ENCODE assay signal across 4 fruit fly cellular contexts in genomic region chrX:9899535-9900179, dm6.
TF ChIP-seq lines count a peak whose summit lies in the region.

Gene CG15249 (minus strand): TSS chrX:9899585.

- TF ChIP-seq CTCF in whole organism, embryonic (GFP tag; optimal IDR thresholded peaks at IDR 0.05; lab: Kevin White, UChicago) = no peak

TF ChIP-seq in whole organism, embryonic, 481 proteins besides CTCF, POLR2A, EP300 and RAD21 (continues in another document):
- TF ChIP-seq lab (GFP tag; optimal IDR thresholded peaks at IDR 0.05; lab: Kevin White, UChicago) (peak; percentile 44), CG9437 (GFP tag; optimal IDR thresholded peaks at IDR 0.05; lab: Kevin White, UChicago) (peak; percentile 60), Fer3 (tag; optimal IDR thresholded peaks at IDR 0.05; lab: Kevin White, UChicago) (no peak), ham (GFP tag; IDR thresholded peaks at IDR 0.05; lab: Robert Waterston, UW) (no peak), br (optimal IDR thresholded peaks at IDR 0.05; lab: Kevin White, UChicago) (no peak), CG17568 (GFP tag; optimal IDR thresholded peaks at IDR 0.05; lab: Kevin White, UChicago) (no peak), CG1603 (tag; optimal IDR thresholded peaks at IDR 0.05; lab: Kevin White, UChicago) (no peak), al (GFP tag; IDR thresholded peaks at IDR 0.05; lab: Robert Waterston, UW) (no peak), CG14965 (GFP tag; optimal IDR thresholded peaks at IDR 0.05; lab: Kevin White, UChicago; ENCODE audit: borderline replicate concordance) (no peak), CG12219 (GFP tag; optimal IDR thresholded peaks at IDR 0.05; lab: Kevin White, UChicago) (no peak), Meics (GFP tag; optimal IDR thresholded peaks at IDR 0.05; lab: Kevin White, UChicago) (peak; percentile 42), sc (optimal IDR thresholded peaks at IDR 0.05; lab: Kevin White, UChicago) (no peak), sc (GFP tag; optimal IDR thresholded peaks at IDR 0.05; lab: Kevin White, UChicago) (peak; percentile 22), CG5180 (GFP tag; optimal IDR thresholded peaks at IDR 0.05; lab: Kevin White, UChicago) (peak; percentile 32), CG6175 (GFP tag; IDR thresholded peaks at IDR 0.05; lab: Robert Waterston, UW) (no peak), CG16815 (GFP tag; optimal IDR thresholded peaks at IDR 0.05; lab: Kevin White, UChicago) (no peak), Eip74EF (GFP tag; optimal IDR thresholded peaks at IDR 0.05; lab: Kevin White, UChicago) (peak in 1 of 2 experiments; percentile 16), Taf1 (GFP tag; IDR thresholded peaks at IDR 0.05; lab: Robert Waterston, UW) (no peak), luna (GFP tag; optimal IDR thresholded peaks at IDR 0.05; lab: Kevin White, UChicago) (no peak), NfI (GFP tag; optimal IDR thresholded peaks at IDR 0.05; lab: Kevin White, UChicago) (peak; percentile 15), bab2 (GFP tag; optimal IDR thresholded peaks at IDR 0.05; lab: Kevin White, UChicago) (no peak), CHES-1-like (GFP tag; optimal IDR thresholded peaks at IDR 0.05; lab: Kevin White, UChicago) (no peak), trem (tag; optimal IDR thresholded peaks at IDR 0.05; lab: Kevin White, UChicago) (peak; percentile 4)

TF ChIP-seq in whole organism, prepupa, 60 proteins besides CTCF, POLR2A, EP300 and RAD21 (continues in another document):
- TF ChIP-seq dsx (GFP tag; optimal IDR thresholded peaks at IDR 0.05; lab: Kevin White, UChicago; ENCODE audit: poor library complexity, severe bottlenecking) = peak; percentile 42
- no peak for TF ChIP-seq Eip93F (GFP tag; optimal IDR thresholded peaks at IDR 0.05; lab: Kevin White, UChicago)
- TF ChIP-seq CG10669 (GFP tag; optimal IDR thresholded peaks at IDR 0.05; lab: Kevin White, UChicago) = peak; percentile 5
- TF ChIP-seq Hr38 (GFP tag; optimal IDR thresholded peaks at IDR 0.05; lab: Kevin White, UChicago) = no peak
- no peak for TF ChIP-seq CG11762 (GFP tag; optimal IDR thresholded peaks at IDR 0.05; lab: Kevin White, UChicago; ENCODE audit: insufficient read depth)
- TF ChIP-seq Sox14 (GFP tag; optimal IDR thresholded peaks at IDR 0.05; lab: Kevin White, UChicago) = no peak
- TF ChIP-seq acj6 (GFP tag; optimal IDR thresholded peaks at IDR 0.05; lab: Kevin White, UChicago) = peak; percentile 38
- 0 out of 3 replicates have a peak, but pooled peaks have one; percentile 27 for TF ChIP-seq CG6163 (GFP tag; IDR thresholded peaks at IDR 0.05; lab: Robert Waterston, UW)
- TF ChIP-seq Gug (GFP tag; IDR thresholded peaks at IDR 0.05; lab: Robert Waterston, UW) = no peak
- peak; percentile 53 for TF ChIP-seq achi (GFP tag; optimal IDR thresholded peaks at IDR 0.05; lab: Kevin White, UChicago)
- TF ChIP-seq CG16779 (tag; optimal IDR thresholded peaks at IDR 0.05; lab: Kevin White, UChicago) = peak; percentile 48
- peak; percentile 65 for TF ChIP-seq CG34406 (GFP tag; optimal IDR thresholded peaks at IDR 0.05; lab: Kevin White, UChicago)
- peak; percentile 86 for TF ChIP-seq CG32006 (GFP tag; optimal IDR thresholded peaks at IDR 0.05; lab: Kevin White, UChicago)
- TF ChIP-seq CG3032 (tag; optimal IDR thresholded peaks at IDR 0.05; lab: Kevin White, UChicago) = peak; percentile 56
- peak; percentile 50 for TF ChIP-seq CG6808 (GFP tag; optimal IDR thresholded peaks at IDR 0.05; lab: Kevin White, UChicago)
- no peak for TF ChIP-seq vri (GFP tag; optimal IDR thresholded peaks at IDR 0.05; lab: Kevin White, UChicago)
- TF ChIP-seq fd85E (GFP tag; optimal IDR thresholded peaks at IDR 0.05; lab: Kevin White, UChicago) = no peak
- TF ChIP-seq CG8632 (GFP tag; optimal IDR thresholded peaks at IDR 0.05; lab: Kevin White, UChicago) = peak; percentile 63
- TF ChIP-seq svp (GFP tag; lab: Kevin White, UChicago) = peak; percentile 11
- peak; percentile 82 for TF ChIP-seq CG6276 (GFP tag; optimal IDR thresholded peaks at IDR 0.05; lab: Kevin White, UChicago)
- no peak for TF ChIP-seq CG11902 (GFP tag; optimal IDR thresholded peaks at IDR 0.05; lab: Kevin White, UChicago)
- TF ChIP-seq OdsH (GFP tag; optimal IDR thresholded peaks at IDR 0.05; lab: Kevin White, UChicago) = peak; percentile 36
- TF ChIP-seq Ets96B (tag; optimal IDR thresholded peaks at IDR 0.05; lab: Kevin White, UChicago) = peak; percentile 54
- no peak for TF ChIP-seq cyc (GFP tag; optimal IDR thresholded peaks at IDR 0.05; lab: Kevin White, UChicago)

TF ChIP-seq in whole organism, pupa, 21 proteins besides CTCF, POLR2A, EP300 and RAD21:
- TF ChIP-seq fd96Ca (GFP tag; IDR thresholded peaks at IDR 0.05; lab: Robert Waterston, UW) (peak; percentile 44; the same call in 1 of the 3 replicates), Ets98B (GFP tag; IDR thresholded peaks at IDR 0.05; lab: Robert Waterston, UW) (no peak), Snoo (tag; optimal IDR thresholded peaks at IDR 0.05; lab: Kevin White, UChicago) (no peak), D1 (tag; optimal IDR thresholded peaks at IDR 0.05; lab: Kevin White, UChicago) (no peak), CG12605 (GFP tag; IDR thresholded peaks at IDR 0.05; lab: Robert Waterston, UW) (no peak), CG15710 (tag; optimal IDR thresholded peaks at IDR 0.05; lab: Kevin White, UChicago) (peak; percentile 65), rn (GFP tag; IDR thresholded peaks at IDR 0.05; lab: Robert Waterston, UW) (no peak), CG32121 (GFP tag; IDR thresholded peaks at IDR 0.05; lab: Robert Waterston, UW) (0 out of 2 replicates have a peak, but pooled peaks have one; percentile 26), EcR (GFP tag; optimal IDR thresholded peaks at IDR 0.05; lab: Kevin White, UChicago) (no peak), Pif1B (GFP tag; optimal IDR thresholded peaks at IDR 0.05; lab: Kevin White, UChicago) (peak; percentile 55), gl (tag; optimal IDR thresholded peaks at IDR 0.05; lab: Kevin White, UChicago) (no peak), CG8301 (tag; optimal IDR thresholded peaks at IDR 0.05; lab: Kevin White, UChicago) (peak; percentile 31), Pif1A (GFP tag; optimal IDR thresholded peaks at IDR 0.05; lab: Kevin White, UChicago) (peak; percentile 42), CG8159 (tag; optimal IDR thresholded peaks at IDR 0.05; lab: Kevin White, UChicago) (peak; percentile 66), CG13204 (GFP tag; optimal IDR thresholded peaks at IDR 0.05; lab: Kevin White, UChicago) (peak; percentile 15), CG14655 (GFP tag; optimal IDR thresholded peaks at IDR 0.05; lab: Kevin White, UChicago) (peak; percentile 76), CG17806 (tag; optimal IDR thresholded peaks at IDR 0.05; lab: Kevin White, UChicago) (peak; percentile 48), CG4496 (GFP tag; IDR thresholded peaks at IDR 0.05; lab: Robert Waterston, UW) (no peak), CG34367 (tag; optimal IDR thresholded peaks at IDR 0.05; lab: Kevin White, UChicago) (peak; percentile 47), CG9948 (tag; optimal IDR thresholded peaks at IDR 0.05; lab: Kevin White, UChicago) (peak; percentile 66), CG10348 (GFP tag; IDR thresholded peaks at IDR 0.05; lab: Robert Waterston, UW) (no peak)
TF ChIP-seq in whole organism, pupa: peak in this region for 12.

TF ChIP-seq in whole organism, wandering third instar larva, 38 proteins besides CTCF, POLR2A, EP300 and RAD21:
- TF ChIP-seq N (GFP tag; optimal IDR thresholded peaks at IDR 0.05; lab: Kevin White, UChicago) = no peak
- TF ChIP-seq Hr78 (GFP tag; optimal IDR thresholded peaks at IDR 0.05; lab: Kevin White, UChicago) = no peak
- peak; percentile 3 for TF ChIP-seq fru (GFP tag; optimal IDR thresholded peaks at IDR 0.05; lab: Kevin White, UChicago)
- TF ChIP-seq woc (GFP tag; optimal IDR thresholded peaks at IDR 0.05; lab: Kevin White, UChicago) = no peak
- no peak for TF ChIP-seq Abd-B (GFP tag; optimal IDR thresholded peaks at IDR 0.05; lab: Kevin White, UChicago)

Comparison
In these comparisons a context has a peak if more than half of its experiments do, and no peak if none do; other contexts are left out.
1. Of the 7 proteins assayed by ChIP-seq in both whole organism, embryonic and whole organism, prepupa: peak only in whole organism, embryonic: Blimp-1 and Sox102F; only in whole organism, prepupa: CG16779 and Lpt; in both: none; in neither: 3.